Worm (Caenorhabditis elegans) whole organism, L4 larva: ENCODE data around the gene F42G2.2.

ENCODE experiments used
- F10B5.3 ChIP-seq: sonication (generic microtip); optimal IDR thresholded peaks from 2 replicates; lab custom pipeline; 2016; ENCODE audit warnings: mild to moderate bottlenecking, missing genetic modification characterization, missing compliant biosample characterization
- F26F4.8 ChIP-seq: fragments of 200-800 bp; sonication (Bioruptor generic); conservative IDR thresholded peaks from 2 replicates; pipeline ENCODE4 v1.3.6; 2022; ENCODE audit warnings: missing genetic modification characterization, missing compliant biosample characterization
- aly-2 ChIP-seq: sonication (generic microtip); optimal IDR thresholded peaks from 2 replicates; lab custom pipeline; 2018; ENCODE audit warnings: missing biosample characterization, missing genetic modification characterization
- arid-1 ChIP-seq: fragments of 200-800 bp; sonication (Bioruptor generic); conservative IDR thresholded peaks from 2 replicates; pipeline ENCODE4 v1.3.6; 2022; ENCODE audit warnings: missing genetic modification reagents, missing genetic modification characterization, missing compliant biosample characterization
- attf-4 ChIP-seq: sonication (generic microtip); optimal IDR thresholded peaks from 3 replicates; lab custom pipeline; 2017; ENCODE audit warnings: missing biosample characterization, missing genetic modification characterization
- ceh-62 ChIP-seq: sonication (generic microtip); optimal IDR thresholded peaks from 2 replicates; lab custom pipeline; 2017; ENCODE audit warnings: missing biosample characterization, missing genetic modification characterization
- cey-2 ChIP-seq: sonication (generic microtip); optimal IDR thresholded peaks from 3 replicates; lab custom pipeline; 2017; ENCODE audit warnings: missing genetic modification characterization, mild to moderate bottlenecking, missing compliant biosample characterization, antibody characterized with exemption, borderline replicate concordance; ENCODE audit not compliant: insufficient read depth
- daf-12 ChIP-seq: fragments of 150-350 bp; optimal IDR thresholded peaks from 2 replicates; lab custom pipeline; 2014; ENCODE audit warnings: missing biosample characterization, missing genetic modification reagents, missing genetic modification characterization
- daf-16 ChIP-seq, 3 experiments: sonication (generic microtip); optimal IDR thresholded peaks; 2 replicates each; lab custom pipeline; 2016 to 2017; ENCODE audit warnings: missing genetic modification characterization in 3 of 3, missing genetic modification reagents in 3 of 3, mild to moderate bottlenecking in 2 of 3, missing compliant biosample characterization in 2 of 3, missing biosample characterization in 1 of 3, moderate library complexity in 1 of 3
- daf-8 ChIP-seq: fragments of 200-800 bp; sonication (Bioruptor generic); IDR thresholded peaks from 2 replicates; pipeline ENCODE4 v1.3.6; 2022; ENCODE audit warnings: missing genetic modification characterization, missing compliant biosample characterization
- fos-1 ChIP-seq: fragments of 150-350 bp; optimal IDR thresholded peaks from 2 replicates; lab custom pipeline; 2014; ENCODE audit warnings: missing biosample characterization, missing genetic modification characterization
- lin-29 ChIP-seq: fragments of 200-800 bp; sonication (Bioruptor generic); IDR thresholded peaks from 2 replicates; pipeline ENCODE4 v1.3.6; 2022; ENCODE audit warnings: missing genetic modification reagents, missing genetic modification characterization, missing compliant biosample characterization
- mep-1 ChIP-seq: fragments of 150-350 bp; sonication (generic microtip); optimal IDR thresholded peaks from 3 replicates; lab custom pipeline; 2014; ENCODE audit warnings: missing biosample characterization, missing genetic modification characterization
- mes-2 ChIP-seq: sonication (generic microtip); optimal IDR thresholded peaks from 2 replicates; lab custom pipeline; 2016; ENCODE audit warnings: missing genotype, mild to moderate bottlenecking, missing genetic modification characterization, missing compliant biosample characterization; ENCODE audit not compliant: poor library complexity, severe bottlenecking
- mxl-2 ChIP-seq: fragments of 200-800 bp; sonication (Bioruptor generic); conservative IDR thresholded peaks from 2 replicates; pipeline ENCODE4 v1.3.6; 2022; ENCODE audit warnings: missing genetic modification reagents, missing genetic modification characterization, missing compliant biosample characterization
- mxl-3 ChIP-seq: fragments of 200-800 bp; sonication (Bioruptor generic); optimal IDR thresholded peaks from 2 replicates; lab custom pipeline; 2018; ENCODE audit warnings: mild to moderate bottlenecking, missing genetic modification characterization, missing compliant biosample characterization
- nhr-10 ChIP-seq: fragments of 150-350 bp; optimal IDR thresholded peaks from 2 replicates; lab custom pipeline; 2014; ENCODE audit warnings: missing biosample characterization, missing genetic modification characterization
- nhr-102 ChIP-seq: sonication (generic microtip); optimal IDR thresholded peaks from 2 replicates; lab custom pipeline; 2016; ENCODE audit warnings: mild to moderate bottlenecking, missing genetic modification characterization, moderate library complexity, missing compliant biosample characterization
- nhr-111 ChIP-seq: fragments of 200-800 bp; sonication (Bioruptor generic); optimal IDR thresholded peaks from 2 replicates; lab custom pipeline; 2018; ENCODE audit warnings: mild to moderate bottlenecking, missing genetic modification characterization, missing compliant biosample characterization
- nhr-25 ChIP-seq: sonication (generic microtip); optimal IDR thresholded peaks from 2 replicates; lab custom pipeline; 2017; ENCODE audit warnings: missing genetic modification characterization, mild to moderate bottlenecking, missing compliant biosample characterization, antibody characterized with exemption, moderate library complexity, borderline replicate concordance; ENCODE audit not compliant: insufficient read depth
- nhr-42 ChIP-seq: fragments of 200-800 bp; sonication (Bioruptor generic); IDR thresholded peaks from 2 replicates; pipeline ENCODE4 v1.3.6; 2022; ENCODE audit warnings: missing genetic modification characterization, missing compliant biosample characterization
- nhr-77 ChIP-seq: fragments of 150-350 bp; optimal IDR thresholded peaks from 2 replicates; lab custom pipeline; 2014; ENCODE audit warnings: missing biosample characterization, missing genetic modification characterization
- pha-4 ChIP-seq, 2 experiments: fragments of 150-350 bp in 1 of 2; fragments of 200-800 bp in 1 of 2; sonication (Bioruptor generic) in 1 of 2; IDR thresholded peaks in 1 of 2; optimal IDR thresholded peaks in 1 of 2; 2 replicates each; pipeline versions ENCODE4 v1.3.6 to Lab custom; 2014 to 2022; ENCODE audit warnings: missing genetic modification characterization in 2 of 2, missing genetic modification reagents in 2 of 2, missing biosample characterization in 1 of 2, missing compliant biosample characterization in 1 of 2
- pqm-1 ChIP-seq: sonication (generic microtip); optimal IDR thresholded peaks from 2 replicates; lab custom pipeline; 2017; ENCODE audit warnings: missing biosample characterization, missing genetic modification characterization
- saeg-2 ChIP-seq: fragments of 200-800 bp; sonication (Bioruptor generic); IDR thresholded peaks from 2 replicates; pipeline ENCODE4 v1.3.6; 2022; ENCODE audit warnings: missing genetic modification reagents, missing genetic modification characterization, missing compliant biosample characterization
- snpc-4 ChIP-seq: fragments of 150-350 bp; optimal IDR thresholded peaks from 2 replicates; lab custom pipeline; 2014; ENCODE audit warnings: missing biosample characterization, missing genetic modification characterization
- unc-62 ChIP-seq, 3 experiments: fragments of 150-350 bp in 1 of 3; sonication (generic microtip); optimal IDR thresholded peaks in 2 of 3; peaks in 1 of 3; 1 replicate in 1 of 3; 2 replicates in 2 of 3; lab custom pipeline; 2014 to 2017; ENCODE audit warnings: missing biosample characterization in 3 of 3, missing genetic modification characterization in 3 of 3, missing genetic modification reagents in 3 of 3, missing genotype in 1 of 3
- zag-1 ChIP-seq: fragments of 150-350 bp; optimal IDR thresholded peaks from 2 replicates; lab custom pipeline; 2014; ENCODE audit warnings: missing biosample characterization, missing genetic modification characterization
- ztf-7 ChIP-seq: fragments of 150-350 bp; optimal IDR thresholded peaks from 2 replicates; lab custom pipeline; 2014; ENCODE audit warnings: missing biosample characterization, missing genetic modification characterization

F42G2.2 gene

DNA sequence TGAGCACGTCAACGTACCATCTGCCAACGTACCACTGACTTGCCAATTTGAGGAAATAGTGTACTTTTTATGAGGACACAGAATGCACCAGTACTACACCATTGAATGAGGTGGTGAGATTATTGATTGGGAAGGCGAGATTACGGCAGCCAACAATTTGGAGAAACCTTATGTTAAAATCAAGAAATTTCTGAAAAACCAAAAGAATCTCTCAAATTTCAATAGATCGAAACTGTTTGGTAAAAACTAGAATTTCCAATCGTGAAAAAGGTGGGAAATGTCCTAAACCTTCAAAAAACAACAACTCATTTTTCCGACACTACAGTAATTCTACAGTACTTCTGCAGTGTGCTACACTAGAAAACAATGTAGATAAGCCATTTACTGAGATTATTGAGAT, 10.0 kb downstream of the F42G2.2 start, which contains the start of gene ceh-86 (continued):
- no peak for TF ChIP-seq attf-4 (tag; lab: Kevin White, UChicago)
- no peak for TF ChIP-seq F26F4.8
- no peak for TF ChIP-seq cey-2 (tag; lab: Kevin White, UChicago)
- no peak for TF ChIP-seq nhr-42
- no peak for TF ChIP-seq nhr-10 (tag; lab: Kevin White, UChicago)
- no peak for TF ChIP-seq F10B5.3
- TF ChIP-seq mep-1 (tag; lab: Kevin White, UChicago): no peak

DNA sequence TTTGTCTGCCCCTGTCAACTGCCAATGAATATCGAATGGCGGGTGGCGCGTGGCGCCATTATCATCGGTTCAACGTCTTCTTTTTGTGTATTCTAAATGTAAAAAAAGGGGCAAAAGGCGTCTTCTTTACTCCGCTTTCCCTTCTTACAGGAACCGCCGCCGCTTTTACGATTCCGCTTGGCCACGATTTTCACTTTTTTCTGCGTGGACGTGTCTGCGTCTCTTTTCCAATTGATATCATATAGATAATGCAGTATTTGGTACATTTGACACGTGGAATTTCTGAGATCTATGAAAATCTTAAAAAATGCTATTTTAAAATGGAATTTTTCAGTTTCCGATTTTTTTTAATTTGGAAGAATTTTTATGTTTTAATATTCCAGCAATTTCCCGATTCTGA, 13.6 kb downstream of the F42G2.2 start:
- TF ChIP-seq mxl-3 (GFP tag; lab: Kevin White, UChicago): peak; percentile 9
- no peak for TF ChIP-seq fos-1 (tag; lab: Kevin White, UChicago)

DNA sequence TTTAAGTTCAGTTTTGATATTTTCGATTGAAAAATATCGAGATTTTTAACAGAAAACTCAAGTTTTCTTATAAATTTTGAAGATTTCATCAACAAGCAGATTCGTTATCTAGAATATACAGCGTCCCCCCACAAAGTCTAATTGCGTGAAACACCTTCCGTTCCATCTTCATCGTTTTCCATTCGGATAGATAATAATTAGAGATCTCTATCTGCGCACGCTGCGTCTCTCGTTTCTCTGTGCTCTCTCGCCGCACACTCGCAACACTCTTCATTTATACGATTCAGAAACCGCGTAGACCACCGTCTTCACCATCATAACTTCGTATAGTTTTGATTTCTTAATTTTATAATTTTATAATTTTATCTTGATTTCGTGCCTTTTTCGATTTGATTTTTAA, 14.8 kb downstream of the F42G2.2 start:
- TF ChIP-seq daf-12 (tag; lab: Kevin White, UChicago) (no peak), unc-62 (GFP tag; optimal IDR thresholded peaks at IDR 0.05 in 1 of 2; lab: Kevin White, UChicago) (peak in 1 of 2 experiments; percentile 37), unc-62 (tag; optimal IDR thresholded peaks at IDR 0.05; lab: Kevin White, UChicago) (no peak)
- TF ChIP-seq, all 104 proteins: peak for 1

DNA sequence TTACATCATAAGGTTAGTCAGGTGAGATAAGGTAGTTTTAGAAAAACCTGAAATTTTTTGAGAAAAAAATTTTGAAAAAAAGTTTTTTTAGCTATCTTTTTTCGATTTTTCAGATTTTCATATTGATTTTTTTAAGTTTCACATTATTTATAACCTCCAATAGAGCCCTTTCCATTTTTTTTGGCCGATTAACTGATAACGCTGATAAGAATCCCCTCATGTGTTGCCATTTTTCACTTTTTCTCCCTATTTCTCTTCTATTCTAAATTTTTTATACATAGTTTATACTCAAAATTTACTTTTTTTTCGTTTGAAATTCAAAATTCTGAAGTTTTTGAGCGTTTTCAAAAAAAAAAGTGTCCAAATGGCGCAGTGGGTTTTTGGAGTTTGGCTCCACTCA, 16.2 kb downstream of the F42G2.2 start:
- TF ChIP-seq pqm-1 (tag; lab: Kevin White, UChicago) (peak; percentile 71), ztf-7 (tag; lab: Kevin White, UChicago) (no peak), ceh-62 (tag; lab: Kevin White, UChicago) (no peak), pha-4 (GFP tag; IDR thresholded peaks at IDR 0.05; lab: Robert Waterston, UW) (no peak), pha-4 (tag; optimal IDR thresholded peaks at IDR 0.05; lab: Kevin White, UChicago) (no peak), fos-1 (tag; lab: Kevin White, UChicago) (no peak), daf-16 (GFP tag; optimal IDR thresholded peaks at IDR 0.05; lab: Kevin White, UChicago) (no peak), daf-16 (tag; optimal IDR thresholded peaks at IDR 0.05; lab: Kevin White, UChicago) (peak; percentile 2), snpc-4 (no peak), F10B5.3 (no peak), aly-2 (tag; lab: Kevin White, UChicago) (no peak), cey-2 (tag; lab: Kevin White, UChicago) (no peak), nhr-102 (tag; lab: Kevin White, UChicago) (no peak)

DNA sequence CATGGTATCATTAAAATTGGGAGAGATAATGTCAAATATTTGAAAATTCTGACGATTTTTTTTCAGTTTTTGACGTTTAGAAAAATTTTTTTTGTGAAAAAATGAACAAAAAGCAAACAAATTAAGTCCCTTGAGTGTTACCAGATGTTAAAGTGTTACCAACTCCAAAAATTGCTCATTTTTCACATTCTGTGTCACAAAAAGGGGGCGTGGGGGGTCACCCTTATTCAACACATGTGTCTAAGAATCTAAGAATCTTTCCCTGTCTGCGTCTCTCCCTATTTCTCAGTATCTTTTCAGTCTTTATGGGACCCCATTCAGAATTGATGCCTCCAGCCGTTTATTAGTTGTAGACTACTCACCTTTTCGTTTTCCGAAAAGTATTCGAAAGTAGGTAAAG, 16.9 kb downstream of the F42G2.2 start:
- TF ChIP-seq saeg-2 (no peak), mxl-2 (GFP tag; lab: Robert Waterston, UW) (no peak), lin-29 (GFP tag; lab: Robert Waterston, UW) (no peak)

DNA sequence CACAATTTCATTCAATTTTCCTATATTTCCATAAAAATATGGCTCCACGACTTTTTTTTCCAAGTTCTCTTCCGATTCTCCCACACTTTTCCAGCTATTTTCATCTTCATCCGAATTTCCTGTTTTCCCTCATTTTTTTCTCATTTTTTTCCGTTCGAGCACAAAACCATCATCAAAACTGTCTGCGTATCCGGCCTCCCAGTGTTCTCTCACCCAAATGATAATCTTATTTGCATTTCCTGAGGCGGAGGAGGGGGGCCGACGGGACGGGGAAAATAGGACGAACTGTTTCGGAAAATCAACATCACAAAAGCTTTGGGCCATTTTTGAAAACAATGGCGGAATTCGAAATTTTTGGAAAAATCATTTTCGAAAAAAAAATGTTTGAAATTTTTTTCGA, 18.3 kb downstream of the F42G2.2 start:
- TF ChIP-seq zag-1 (tag; lab: Kevin White, UChicago) (no peak), fos-1 (tag; lab: Kevin White, UChicago) (no peak), daf-16 (GFP tag; optimal IDR thresholded peaks at IDR 0.05; lab: Kevin White, UChicago) (no peak), daf-16 (tag; optimal IDR thresholded peaks at IDR 0.05; lab: Kevin White, UChicago) (no peak), nhr-77 (no peak), snpc-4 (no peak), nhr-25 (tag; lab: Kevin White, UChicago) (no peak), mes-2 (tag; lab: Kevin White, UChicago) (no peak), mxl-3 (GFP tag; lab: Kevin White, UChicago) (no peak), lin-29 (GFP tag; lab: Robert Waterston, UW) (no peak), nhr-111 (GFP tag; lab: Kevin White, UChicago) (no peak), daf-8 (no peak), arid-1 (GFP tag; lab: Robert Waterston, UW) (no peak)
